2 fruit fly cellular contexts compared by ENCODE assay signal in the genomic region with DNA sequence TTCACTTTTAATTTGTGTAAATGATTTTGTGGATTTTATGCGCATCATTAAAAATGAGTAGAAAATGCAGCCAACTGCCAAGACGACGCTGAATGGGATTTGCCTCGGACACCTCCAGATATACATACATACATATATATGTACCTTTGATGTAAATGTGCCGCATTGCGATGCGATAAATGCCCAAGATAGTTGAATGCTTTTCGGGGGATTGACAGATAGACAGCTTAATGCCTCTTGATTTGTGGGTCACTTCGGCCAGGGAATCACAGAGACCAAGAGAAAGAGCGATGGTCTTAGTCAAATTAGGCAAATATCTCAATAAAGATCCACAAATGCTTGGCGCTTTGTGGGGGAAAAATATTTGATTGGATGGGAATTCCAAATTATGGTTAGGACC.
TF ChIP-seq lines count a peak whose summit lies in the region.

No protein-coding gene starts in this region.

- no peak for TF ChIP-seq CTCF in whole organism, embryonic (GFP tag; optimal IDR thresholded peaks at IDR 0.05; lab: Kevin White, UChicago)

TF ChIP-seq in whole organism, embryonic, 481 proteins besides CTCF, POLR2A, EP300 and RAD21:
- no peak for TF ChIP-seq Med (GFP tag; lab: Kevin White, UChicago)
- TF ChIP-seq vvl (GFP tag; IDR thresholded peaks at IDR 0.05; lab: Robert Waterston, UW), result peak; percentile 47; the same call in 1 of the 2 replicates
- TF ChIP-seq cad (GFP tag; optimal IDR thresholded peaks at IDR 0.05; lab: Kevin White, UChicago), result no peak
- TF ChIP-seq CG10274 (GFP tag; optimal IDR thresholded peaks at IDR 0.05; lab: Kevin White, UChicago), result no peak
- TF ChIP-seq sima (GFP tag; optimal IDR thresholded peaks at IDR 0.05; lab: Kevin White, UChicago), result no peak
- no peak for TF ChIP-seq CG15073 (GFP tag; optimal IDR thresholded peaks at IDR 0.05; lab: Kevin White, UChicago)
- TF ChIP-seq Ptx1 (GFP tag; IDR thresholded peaks at IDR 0.05; lab: Robert Waterston, UW), result no peak
- TF ChIP-seq pb (GFP tag; optimal IDR thresholded peaks at IDR 0.05; lab: Kevin White, UChicago), result no peak
- TF ChIP-seq fd64A (GFP tag; optimal IDR thresholded peaks at IDR 0.05; lab: Kevin White, UChicago), result no peak
- TF ChIP-seq CG8478 (optimal IDR thresholded peaks at IDR 0.05; lab: Kevin White, UChicago), result no peak
- no peak for TF ChIP-seq CG3281 (GFP tag; optimal IDR thresholded peaks at IDR 0.05; lab: Kevin White, UChicago)
- peak; percentile 85 for TF ChIP-seq abd-A (tag; optimal IDR thresholded peaks at IDR 0.05; lab: Kevin White, UChicago)
- TF ChIP-seq CG12071 (GFP tag; optimal IDR thresholded peaks at IDR 0.05; lab: Kevin White, UChicago), result no peak
- peak; percentile 53 for TF ChIP-seq oc (tag; optimal IDR thresholded peaks at IDR 0.05; lab: Kevin White, UChicago)
- TF ChIP-seq NFAT (GFP tag; IDR thresholded peaks at IDR 0.05; lab: Robert Waterston, UW), result no peak
- no peak for TF ChIP-seq Antp (GFP tag; optimal IDR thresholded peaks at IDR 0.05; lab: Kevin White, UChicago)
- no peak for TF ChIP-seq CG6854 (GFP tag; optimal IDR thresholded peaks at IDR 0.05; lab: Kevin White, UChicago)
- TF ChIP-seq Fer2 (tag; optimal IDR thresholded peaks at IDR 0.05; lab: Kevin White, UChicago), result no peak
- TF ChIP-seq Dip2 (GFP tag; IDR thresholded peaks at IDR 0.05; lab: Robert Waterston, UW), result no peak
- TF ChIP-seq CG30403 (GFP tag; optimal IDR thresholded peaks at IDR 0.05; lab: Kevin White, UChicago), result no peak
- TF ChIP-seq CG10321 (GFP tag; IDR thresholded peaks at IDR 0.05; lab: Robert Waterston, UW), result no peak
- TF ChIP-seq sd (tag; optimal IDR thresholded peaks at IDR 0.05; lab: Kevin White, UChicago), result peak; percentile 78
- no peak for TF ChIP-seq CG10431 (GFP tag; optimal IDR thresholded peaks at IDR 0.05; lab: Kevin White, UChicago)
- TF ChIP-seq CG13624 (GFP tag; optimal IDR thresholded peaks at IDR 0.05; lab: Kevin White, UChicago), result no peak
- TF ChIP-seq croc (GFP tag; conservative IDR thresholded peaks at IDR 0.05; lab: Robert Waterston, UW), result no peak
- peak; percentile 27 for TF ChIP-seq CG12769 (tag; optimal IDR thresholded peaks at IDR 0.05; lab: Kevin White, UChicago)
- no peak for TF ChIP-seq peb (GFP tag; IDR thresholded peaks at IDR 0.05; lab: Robert Waterston, UW)
- no peak for TF ChIP-seq CG2678 (tag; optimal IDR thresholded peaks at IDR 0.05; lab: Kevin White, UChicago)
- TF ChIP-seq wdn (GFP tag; IDR thresholded peaks at IDR 0.05; lab: Robert Waterston, UW), result no peak

TF ChIP-seq in whole organism, prepupa, 60 proteins besides CTCF, POLR2A, EP300 and RAD21:
- TF ChIP-seq topi (GFP tag; optimal IDR thresholded peaks at IDR 0.05; lab: Kevin White, UChicago), result no peak
- TF ChIP-seq Eip78C (GFP tag; lab: Kevin White, UChicago), result peak; percentile 5
- TF ChIP-seq svp (GFP tag; lab: Kevin White, UChicago), result peak; percentile 15
- TF ChIP-seq CG8632 (GFP tag; optimal IDR thresholded peaks at IDR 0.05; lab: Kevin White, UChicago), result no peak
- TF ChIP-seq CG11762 (GFP tag; optimal IDR thresholded peaks at IDR 0.05; lab: Kevin White, UChicago; ENCODE audit: insufficient read depth), result no peak
- TF ChIP-seq eg (GFP tag; IDR thresholded peaks at IDR 0.05; lab: Robert Waterston, UW), result no peak
